Worm (Caenorhabditis elegans) whole organism, L3 larva: ENCODE results near the gene anp-1.
A peak's percentile ranks its signal among the peaks of the same experiment; 100 is the strongest.

Experiments
- ceh-82 ChIP-seq: fragments of 150-350 bp; optimal IDR thresholded peaks from 2 replicates; lab custom pipeline; 2014; ENCODE audit warnings: missing biosample characterization, missing genetic modification characterization
- elt-2 ChIP-seq: sonication (generic microtip); optimal IDR thresholded peaks from 2 replicates; lab custom pipeline; 2016; ENCODE audit warnings: missing genetic modification reagents, mild to moderate bottlenecking, missing genetic modification characterization, missing compliant biosample characterization
- lin-15B ChIP-seq: fragments of 150-350 bp; optimal IDR thresholded peaks from 2 replicates; lab custom pipeline; 2014; ENCODE audit warnings: missing biosample characterization, missing genetic modification characterization
- lin-39 ChIP-seq: fragments of 150-350 bp; optimal IDR thresholded peaks from 2 replicates; lab custom pipeline; 2018; ENCODE audit warnings: missing biosample characterization, missing genetic modification reagents, missing genetic modification characterization
- nfya-1 ChIP-seq: sonication (generic microtip); optimal IDR thresholded peaks from 2 replicates; lab custom pipeline; 2017; ENCODE audit warnings: missing genetic modification characterization, mild to moderate bottlenecking, missing compliant biosample characterization, antibody characterized with exemption, moderate library complexity; ENCODE audit not compliant: insufficient read depth
- nhr-23 ChIP-seq: fragments of 150-350 bp; optimal IDR thresholded peaks from 2 replicates; lab custom pipeline; 2014; ENCODE audit warnings: missing biosample characterization, missing genetic modification reagents, missing genetic modification characterization
- nhr-237 ChIP-seq: fragments of 150-350 bp; optimal IDR thresholded peaks from 2 replicates; lab custom pipeline; 2014; ENCODE audit warnings: missing biosample characterization, missing genetic modification characterization
- nhr-25 ChIP-seq: sonication (generic microtip); optimal IDR thresholded peaks from 2 replicates; lab custom pipeline; 2017; ENCODE audit warnings: missing biosample characterization, missing genetic modification characterization
- nhr-28 ChIP-seq: fragments of 150-350 bp; optimal IDR thresholded peaks from 2 replicates; lab custom pipeline; 2014; ENCODE audit warnings: missing biosample characterization, missing genetic modification characterization
- pha-4 ChIP-seq: fragments of 150-350 bp; optimal IDR thresholded peaks from 2 replicates; lab custom pipeline; 2014; ENCODE audit warnings: missing biosample characterization, missing genetic modification reagents, missing genetic modification characterization
- unc-62 ChIP-seq: fragments of 150-350 bp; sonication (generic microtip); optimal IDR thresholded peaks from 4 replicates; lab custom pipeline; 2014; ENCODE audit warnings: missing biosample characterization, missing genetic modification reagents, missing genetic modification characterization

DNA sequence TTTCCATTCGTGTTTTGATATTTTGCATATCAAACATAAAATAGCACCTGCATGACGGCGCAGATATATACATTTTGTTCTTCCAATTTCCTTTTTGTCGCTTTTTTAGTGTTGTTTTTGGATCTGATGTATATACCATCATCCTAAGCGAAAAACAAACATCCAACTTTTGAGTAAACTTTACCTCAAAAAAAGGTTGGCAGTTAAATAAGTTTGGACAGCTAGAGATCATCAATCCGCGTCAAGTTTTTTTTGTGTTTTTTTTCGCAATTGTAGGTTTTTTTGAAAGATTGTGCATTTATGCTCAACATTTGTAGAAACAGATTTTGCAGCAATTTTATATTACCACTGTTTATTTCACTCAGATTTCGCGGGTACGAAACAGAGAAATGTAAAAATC is 12.5 kb downstream of the anp-1 start, which contains the start of gene bus-19:
- TF ChIP-seq pha-4, result peak; percentile 41
- no peak for TF ChIP-seq nhr-25 (tag; lab: Kevin White, UChicago)
- TF ChIP-seq lin-15B (tag; lab: Kevin White, UChicago), result no peak
- TF ChIP-seq ceh-82 (tag; lab: Kevin White, UChicago), result no peak
- no peak for TF ChIP-seq nhr-237 (tag; lab: Kevin White, UChicago)
- no peak for TF ChIP-seq elt-2
- TF ChIP-seq nhr-23 (tag; lab: Kevin White, UChicago), result no peak
- TF ChIP-seq nhr-28 (tag; lab: Kevin White, UChicago), result no peak
- TF ChIP-seq nfya-1 (tag; lab: Kevin White, UChicago), result no peak
- no peak for TF ChIP-seq lin-39
- no peak for TF ChIP-seq unc-62 (GFP tag; lab: Kevin White, UChicago)
